Worm (Caenorhabditis elegans) whole organism, L1 larva: ENCODE data around the gene abcf-1.
A peak's percentile ranks its signal among the peaks of the same experiment; 100 is the strongest.

Source experiments
- C04F5.9 ChIP-seq: sonication (generic microtip); optimal IDR thresholded peaks from 2 replicates; lab custom pipeline; 2016; ENCODE audit warnings: missing genetic modification characterization, missing compliant biosample characterization
- C16A3.4 ChIP-seq: fragments of 150-350 bp; optimal IDR thresholded peaks from 2 replicates; lab custom pipeline; 2014; ENCODE audit warnings: missing biosample characterization, missing genetic modification characterization
- C34B4.2 ChIP-seq: sonication (generic microtip); optimal IDR thresholded peaks from 2 replicates; lab custom pipeline; 2017; ENCODE audit warnings: mild to moderate bottlenecking, missing genetic modification characterization, missing compliant biosample characterization
- F16B12.6 ChIP-seq: fragments of 150-350 bp; optimal IDR thresholded peaks from 2 replicates; lab custom pipeline; 2014; ENCODE audit warnings: missing biosample characterization, missing genetic modification characterization
- alr-1 ChIP-seq: fragments of 200-800 bp; sonication (Bioruptor generic); optimal IDR thresholded peaks from 2 replicates; lab custom pipeline; 2018; ENCODE audit warnings: borderline replicate concordance, mild to moderate bottlenecking, missing genetic modification characterization, missing compliant biosample characterization
- aly-2 ChIP-seq: fragments of 150-350 bp; optimal IDR thresholded peaks from 2 replicates; lab custom pipeline; 2014; ENCODE audit warnings: missing biosample characterization, missing genetic modification characterization
- ama-1 ChIP-seq: fragments of 150-350 bp; optimal IDR thresholded peaks from 2 replicates; lab custom pipeline; 2014
- ceh-63 ChIP-seq: fragments of 200-800 bp; sonication (Bioruptor generic); optimal IDR thresholded peaks from 2 replicates; lab custom pipeline; 2018; ENCODE audit warnings: mild to moderate bottlenecking, missing genetic modification characterization, missing compliant biosample characterization
- ceh-8 ChIP-seq: fragments of 200-800 bp; sonication (Bioruptor generic); optimal IDR thresholded peaks from 2 replicates; lab custom pipeline; 2018; ENCODE audit warnings: mild to moderate bottlenecking, missing genetic modification characterization, moderate library complexity, missing compliant biosample characterization
- ceh-88 ChIP-seq: fragments of 200-800 bp; sonication (Bioruptor generic); IDR thresholded peaks from 2 replicates; pipeline ENCODE4 v1.3.6; 2022; ENCODE audit warnings: missing genetic modification characterization, missing compliant biosample characterization
- ceh-90 ChIP-seq: sonication (generic microtip); optimal IDR thresholded peaks from 2 replicates; lab custom pipeline; 2016; ENCODE audit warnings: missing genetic modification characterization, missing compliant biosample characterization
- dpl-1 ChIP-seq, 3 experiments: fragments of 150-350 bp in 2 of 3; sonication (generic microtip) in 1 of 3; optimal IDR thresholded peaks; 2 replicates each; lab custom pipeline; 2014 to 2017; ENCODE audit warnings: missing biosample characterization in 3 of 3, missing genetic modification characterization in 3 of 3, missing genetic modification reagents in 3 of 3
- dsc-1 ChIP-seq: sonication (generic microtip); optimal IDR thresholded peaks from 2 replicates; lab custom pipeline; 2016; ENCODE audit warnings: mild to moderate bottlenecking, missing genetic modification characterization, missing compliant biosample characterization
- efl-1 ChIP-seq, 4 experiments: fragments of 150-350 bp; optimal IDR thresholded peaks in 3 of 4; peaks in 1 of 4; 1 replicate in 1 of 4; 2 replicates in 3 of 4; lab custom pipeline; 2014; ENCODE audit warnings: missing biosample characterization in 2 of 4, missing genetic modification characterization in 2 of 4, missing genetic modification reagents in 2 of 4
- efl-3 ChIP-seq: fragments of 200-800 bp; sonication (Bioruptor generic); optimal IDR thresholded peaks from 2 replicates; lab custom pipeline; 2018; ENCODE audit warnings: mild to moderate bottlenecking, missing genetic modification characterization, missing compliant biosample characterization
- egl-13 ChIP-seq: sonication (generic microtip); optimal IDR thresholded peaks from 2 replicates; lab custom pipeline; 2016; ENCODE audit warnings: missing genotype, missing genetic modification reagents, missing genetic modification characterization, missing compliant biosample characterization
- egl-27 ChIP-seq, 2 experiments: fragments of 150-350 bp in 1 of 2; sonication (generic microtip); optimal IDR thresholded peaks; 3 replicates each; lab custom pipeline; 2017 to 2018; ENCODE audit warnings: missing biosample characterization in 2 of 2, missing genetic modification characterization in 2 of 2, missing genetic modification reagents in 2 of 2
- elt-2 ChIP-seq: sonication (generic microtip); optimal IDR thresholded peaks from 2 replicates; lab custom pipeline; 2016; ENCODE audit warnings: missing genetic modification characterization, mild to moderate bottlenecking, inconsistent platforms, missing compliant biosample characterization, missing genetic modification reagents
- elt-3 ChIP-seq, 6 experiments: fragments of 150-350 bp in 1 of 6; sonication (generic microtip); optimal IDR thresholded peaks; 2 replicates each; lab custom pipeline; 2017 to 2018; ENCODE audit warnings: missing biosample characterization in 6 of 6, missing genetic modification characterization in 6 of 6, inconsistent platforms in 1 of 6
- fkh-10 ChIP-seq: sonication (generic microtip); optimal IDR thresholded peaks from 2 replicates; lab custom pipeline; 2017; ENCODE audit warnings: missing biosample characterization, missing genetic modification reagents, missing genetic modification characterization
- fkh-8 ChIP-seq: sonication (generic microtip); optimal IDR thresholded peaks from 2 replicates; lab custom pipeline; 2016; ENCODE audit warnings: mild to moderate bottlenecking, missing genetic modification characterization, missing compliant biosample characterization
- hlh-4 ChIP-seq: sonication (generic microtip); optimal IDR thresholded peaks from 2 replicates; lab custom pipeline; 2016; ENCODE audit warnings: mild to moderate bottlenecking, missing genetic modification characterization, missing compliant biosample characterization
- irx-1 ChIP-seq: sonication (generic microtip); optimal IDR thresholded peaks from 2 replicates; lab custom pipeline; 2016; ENCODE audit warnings: missing genetic modification characterization, missing compliant biosample characterization
- jun-1 ChIP-seq: fragments of 150-350 bp; optimal IDR thresholded peaks from 2 replicates; lab custom pipeline; 2014; ENCODE audit warnings: missing biosample characterization, missing genetic modification reagents, missing genetic modification characterization
- lin-14 ChIP-seq: fragments of 200-800 bp; sonication (Bioruptor generic); optimal IDR thresholded peaks from 2 replicates; lab custom pipeline; 2018; ENCODE audit warnings: mild to moderate bottlenecking, missing genetic modification characterization, moderate library complexity, missing compliant biosample characterization
- lin-15B ChIP-seq: fragments of 150-350 bp; sonication (generic microtip); optimal IDR thresholded peaks from 3 replicates; lab custom pipeline; 2014; ENCODE audit warnings: missing biosample characterization, missing genetic modification characterization
- lin-35 ChIP-seq, 2 experiments: fragments of 150-350 bp; optimal IDR thresholded peaks; 2 replicates each; lab custom pipeline; 2014; ENCODE audit warnings: missing biosample characterization in 2 of 2, missing genetic modification characterization in 2 of 2, missing genetic modification reagents in 2 of 2
- lin-39 ChIP-seq: fragments of 150-350 bp; optimal IDR thresholded peaks from 2 replicates; lab custom pipeline; 2014; ENCODE audit warnings: missing biosample characterization, missing genetic modification reagents, missing genetic modification characterization
- lir-3 ChIP-seq: sonication (generic microtip); optimal IDR thresholded peaks from 2 replicates; lab custom pipeline; 2016; ENCODE audit warnings: mild to moderate bottlenecking, missing genetic modification characterization, moderate library complexity, missing compliant biosample characterization; ENCODE audit not compliant: poor library complexity
- lsy-2 ChIP-seq, 2 experiments: fragments of 150-350 bp; optimal IDR thresholded peaks; 2 replicates each; lab custom pipeline; 2014; ENCODE audit warnings: missing biosample characterization in 2 of 2, missing genetic modification characterization in 2 of 2
- mab-9 ChIP-seq: fragments of 200-800 bp; sonication (Bioruptor generic); IDR thresholded peaks from 2 replicates; pipeline ENCODE4 v1.3.6; 2022; ENCODE audit warnings: missing genetic modification reagents, missing genetic modification characterization, missing compliant biosample characterization
- mef-2 ChIP-seq: fragments of 150-350 bp; optimal IDR thresholded peaks from 2 replicates; lab custom pipeline; 2014; ENCODE audit warnings: missing biosample characterization, missing genetic modification characterization
- mep-1 ChIP-seq: fragments of 150-350 bp; optimal IDR thresholded peaks from 2 replicates; lab custom pipeline; 2014; ENCODE audit warnings: missing biosample characterization, missing genetic modification characterization
- nhr-47 ChIP-seq: sonication (generic microtip); optimal IDR thresholded peaks from 2 replicates; lab custom pipeline; 2016; ENCODE audit warnings: mild to moderate bottlenecking, missing genetic modification characterization, moderate library complexity, missing compliant biosample characterization
- nhr-76 ChIP-seq: sonication (generic microtip); optimal IDR thresholded peaks from 2 replicates; lab custom pipeline; 2017; ENCODE audit warnings: missing biosample characterization, missing genetic modification characterization
- nhr-84 ChIP-seq: sonication (generic microtip); optimal IDR thresholded peaks from 2 replicates; lab custom pipeline; 2017; ENCODE audit warnings: missing biosample characterization, missing genetic modification characterization
- pax-3 ChIP-seq: fragments of 200-800 bp; sonication (Bioruptor generic); optimal IDR thresholded peaks from 2 replicates; lab custom pipeline; 2018; ENCODE audit warnings: mild to moderate bottlenecking, missing genetic modification characterization, moderate library complexity, missing compliant biosample characterization
- pqm-1 ChIP-seq: sonication (generic microtip); optimal IDR thresholded peaks from 3 replicates; lab custom pipeline; 2017; ENCODE audit warnings: missing biosample characterization, missing genetic modification characterization
- rnt-1 ChIP-seq: sonication (generic microtip); optimal IDR thresholded peaks from 2 replicates; lab custom pipeline; 2016; ENCODE audit warnings: mild to moderate bottlenecking, missing genetic modification characterization, moderate library complexity, missing compliant biosample characterization
- skn-1 ChIP-seq: fragments of 150-350 bp; optimal IDR thresholded peaks from 2 replicates; lab custom pipeline; 2014; ENCODE audit warnings: missing biosample characterization, missing genetic modification characterization
- snpc-4 ChIP-seq: fragments of 150-350 bp; optimal IDR thresholded peaks from 2 replicates; lab custom pipeline; 2014; ENCODE audit warnings: missing biosample characterization, missing genetic modification characterization
- sptf-1 ChIP-seq: fragments of 150-350 bp; optimal IDR thresholded peaks from 2 replicates; lab custom pipeline; 2014; ENCODE audit warnings: missing biosample characterization, missing genetic modification characterization
- sup-37 ChIP-seq: fragments of 200-800 bp; sonication (Bioruptor generic); optimal IDR thresholded peaks from 2 replicates; lab custom pipeline; 2018; ENCODE audit warnings: mild to moderate bottlenecking, missing genetic modification characterization, missing compliant biosample characterization
- swsn-7 ChIP-seq: sonication (generic microtip); optimal IDR thresholded peaks from 2 replicates; lab custom pipeline; 2016; ENCODE audit warnings: missing genetic modification characterization, missing compliant biosample characterization
- tlp-1 ChIP-seq: fragments of 150-350 bp; optimal IDR thresholded peaks from 2 replicates; lab custom pipeline; 2014; ENCODE audit warnings: missing biosample characterization, missing genetic modification characterization
- unc-130 ChIP-seq: fragments of 150-350 bp; optimal IDR thresholded peaks from 2 replicates; lab custom pipeline; 2017; ENCODE audit warnings: missing biosample characterization, missing genetic modification characterization, inconsistent platforms
- unc-30 ChIP-seq: sonication (generic microtip); optimal IDR thresholded peaks from 2 replicates; lab custom pipeline; 2017; ENCODE audit warnings: missing biosample characterization, missing genetic modification characterization
- unc-86 ChIP-seq: sonication (generic microtip); optimal IDR thresholded peaks from 2 replicates; lab custom pipeline; 2016; ENCODE audit warnings: missing genetic modification characterization, missing compliant biosample characterization
- vab-15 ChIP-seq: sonication (generic microtip); optimal IDR thresholded peaks from 2 replicates; lab custom pipeline; 2017; ENCODE audit warnings: missing genotype, mild to moderate bottlenecking, missing genetic modification characterization, missing compliant biosample characterization
- xbp-1 ChIP-seq: sonication (generic microtip); optimal IDR thresholded peaks from 2 replicates; lab custom pipeline; 2016; ENCODE audit warnings: missing genetic modification characterization, missing compliant biosample characterization
- zag-1 ChIP-seq: fragments of 150-350 bp; optimal IDR thresholded peaks from 2 replicates; lab custom pipeline; 2014; ENCODE audit warnings: missing biosample characterization, missing genetic modification characterization
- ztf-11 ChIP-seq, 2 experiments: sonication (generic microtip); optimal IDR thresholded peaks; 2 replicates each; lab custom pipeline; 2016 to 2017; ENCODE audit warnings: missing genetic modification characterization in 2 of 2, missing biosample characterization in 1 of 2, missing compliant biosample characterization in 1 of 2

abcf-1 gene

DNA sequence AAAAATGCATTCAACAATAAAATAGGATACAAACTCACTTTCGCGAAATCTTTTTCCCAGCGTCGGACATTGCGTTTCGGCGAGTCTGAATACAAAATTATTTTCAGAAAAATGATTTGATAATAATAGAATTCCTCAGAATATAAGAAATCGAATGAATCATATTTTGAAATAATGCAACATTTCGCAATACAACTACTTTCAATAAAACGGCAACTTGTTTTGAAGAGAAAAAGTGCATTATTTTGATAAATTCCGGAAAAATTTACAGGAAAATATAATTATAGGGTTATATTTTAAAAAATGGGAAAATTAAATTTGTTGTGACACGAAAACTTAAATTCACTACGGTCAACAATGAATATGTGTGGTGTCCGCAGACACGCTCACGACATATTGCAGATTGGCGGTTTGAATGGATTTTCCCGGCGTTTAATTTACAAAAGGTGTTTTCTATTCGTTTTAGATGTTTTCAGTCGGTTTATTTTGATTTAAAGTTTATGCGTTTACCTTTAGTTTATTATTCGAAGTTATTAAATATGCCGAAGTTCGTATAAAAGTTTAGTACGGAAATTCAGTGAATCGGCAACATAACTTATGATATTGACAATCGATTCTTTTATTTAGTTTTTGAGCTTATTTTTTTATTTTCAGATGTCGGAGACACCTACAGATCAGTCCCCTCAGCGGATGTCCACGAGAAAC is at the start of gene abcf-1, which contains the start of gene scc-3:
Gene abcf-1, minus strand, starts transcription at position 85 of the 705 bp plus-strand sequence.
Gene scc-3, plus strand, starts transcription at position 655 of the 705 bp plus-strand sequence.
- peak; percentile 5 for TF ChIP-seq C16A3.4 (tag; lab: Kevin White, UChicago)
- TF ChIP-seq unc-130 (tag; lab: Kevin White, UChicago): peak; percentile 6
- no peak for TF ChIP-seq ceh-63 (GFP tag; lab: Kevin White, UChicago)
- TF ChIP-seq swsn-7 (tag; lab: Kevin White, UChicago): peak; percentile 32
- TF ChIP-seq vab-15 (tag; lab: Kevin White, UChicago): no peak
- no peak for TF ChIP-seq lin-14 (GFP tag; lab: Kevin White, UChicago)
- TF ChIP-seq fkh-8 (tag; lab: Kevin White, UChicago): no peak
- no peak for TF ChIP-seq irx-1 (tag; lab: Kevin White, UChicago)
- no peak for TF ChIP-seq ceh-90 (tag; lab: Kevin White, UChicago)
- TF ChIP-seq jun-1 (tag; lab: Kevin White, UChicago): no peak
- no peak for TF ChIP-seq unc-30
- TF ChIP-seq nhr-47: peak; percentile 21
- no peak for TF ChIP-seq tlp-1 (tag; lab: Kevin White, UChicago)
- TF ChIP-seq unc-86 (tag; lab: Kevin White, UChicago): no peak
- no peak for TF ChIP-seq egl-13 (tag; lab: Kevin White, UChicago)
- TF ChIP-seq elt-3 (tag; optimal IDR thresholded peaks at IDR 0.05; lab: Kevin White, UChicago): peak in 1 of 6 experiments; percentile 37
- TF ChIP-seq sptf-1 (tag; lab: Kevin White, UChicago): no peak
- TF ChIP-seq egl-27 (tag; optimal IDR thresholded peaks at IDR 0.05; lab: Kevin White, UChicago): no peak
- peak; percentile 40 for TF ChIP-seq xbp-1
- no peak for TF ChIP-seq nhr-84 (tag; lab: Kevin White, UChicago)
- peak; percentile 53 for TF ChIP-seq mep-1 (tag; lab: Kevin White, UChicago)
- TF ChIP-seq fkh-10 (GFP tag; lab: Kevin White, UChicago): no peak
- no peak for TF ChIP-seq mef-2 (tag; lab: Kevin White, UChicago)
- TF ChIP-seq elt-2 (tag; lab: Kevin White, UChicago): no peak
- TF ChIP-seq ceh-88: no peak
- no peak for TF ChIP-seq lir-3 (tag; lab: Kevin White, UChicago)
- peak; percentile 45 to 71 for TF ChIP-seq lin-35 (GFP tag; optimal IDR thresholded peaks at IDR 0.05; lab: Kevin White, UChicago)
- TF ChIP-seq nhr-76 (tag; lab: Kevin White, UChicago): no peak
- no peak for TF ChIP-seq C04F5.9 (tag; lab: Kevin White, UChicago)
- no peak for TF ChIP-seq ama-1 (lab: Kevin White, UChicago)
- TF ChIP-seq snpc-4 (tag; lab: Kevin White, UChicago): no peak
- no peak for TF ChIP-seq alr-1 (tag; lab: Kevin White, UChicago)
- TF ChIP-seq mab-9: no peak
- peak; percentile 25 for TF ChIP-seq rnt-1 (tag; lab: Kevin White, UChicago)
- TF ChIP-seq dpl-1 (GFP tag; optimal IDR thresholded peaks at IDR 0.05; lab: Kevin White, UChicago): peak; percentile 47 to 74 (median 59)
- no peak for TF ChIP-seq lin-39
- no peak for TF ChIP-seq pqm-1
- no peak for TF ChIP-seq efl-3
- no peak for TF ChIP-seq zag-1 (tag; lab: Kevin White, UChicago)
- no peak for TF ChIP-seq ceh-8
- no peak for TF ChIP-seq aly-2 (tag; lab: Kevin White, UChicago)
- TF ChIP-seq F16B12.6: peak; percentile 84
- peak; percentile 25 to 62 for TF ChIP-seq efl-1 (optimal IDR thresholded peaks at IDR 0.05; lab: Kevin White, UChicago)
- TF ChIP-seq efl-1 (GFP tag; optimal IDR thresholded peaks at IDR 0.05 in 1 of 2; lab: Kevin White, UChicago): peak; percentile 66 to 93
- TF ChIP-seq dsc-1 (tag; lab: Kevin White, UChicago): no peak
- peak; percentile 51 for TF ChIP-seq skn-1 (tag; lab: Kevin White, UChicago)
- TF ChIP-seq lin-15B: no peak
- TF ChIP-seq ztf-11 (tag; optimal IDR thresholded peaks at IDR 0.05; lab: Kevin White, UChicago): no peak
- peak; percentile 86 to 98 for TF ChIP-seq lsy-2 (tag; optimal IDR thresholded peaks at IDR 0.05; lab: Kevin White, UChicago)
- no peak for TF ChIP-seq C34B4.2 (tag; lab: Kevin White, UChicago)
- TF ChIP-seq hlh-4 (tag; lab: Kevin White, UChicago): no peak
- TF ChIP-seq pax-3 (tag; lab: Kevin White, UChicago): no peak
- no peak for TF ChIP-seq sup-37 (GFP tag; lab: Kevin White, UChicago)
